Fruit fly (Drosophila melanogaster): ENCODE results near the gene Dlc90F.

The Dlc90F gene

dm6 chr3R:18277406-18277805 lies 21.6 kb upstream of the Dlc90F start:
- TF ChIP-seq CG17801 (GFP tag; optimal IDR thresholded peaks at IDR 0.05; ENCODE audit: partially characterized antibody) = no peak

- no peak for TF ChIP-seq CG17801 (GFP tag; optimal IDR thresholded peaks at IDR 0.05; ENCODE audit: partially characterized antibody)
These were observed 19.5 kb upstream of the Dlc90F start, which contains the start of gene CG7142 for dm6 chr3R:18279494-18279893. Gene CG7142 (minus strand): TSS chr3R:18279522.

- TF ChIP-seq CG17801 (GFP tag; optimal IDR thresholded peaks at IDR 0.05; ENCODE audit: partially characterized antibody) = no peak
These were observed 18.9 kb upstream of the Dlc90F start for dm6 chr3R:18280133-18280532.

- TF ChIP-seq CG17801 (GFP tag; optimal IDR thresholded peaks at IDR 0.05; ENCODE audit: partially characterized antibody) = no peak
These were observed 18.1 kb upstream of the Dlc90F start for dm6 chr3R:18280866-18281473.

dm6 chr3R:18283441-18283840 lies 15.6 kb upstream of the Dlc90F start, which contains the start of the genes CG14312 and CG8064:
Gene CG14312 (minus strand): TSS chr3R:18283528.
Gene CG8064 (plus strand): TSS chr3R:18283660.
- TF ChIP-seq CG17801 (GFP tag; optimal IDR thresholded peaks at IDR 0.05; ENCODE audit: partially characterized antibody) = no peak

dm6 chr3R:18288677-18289076 lies 10.4 kb upstream of the Dlc90F start, which contains the start of gene CG7131:
Gene CG7131 (minus strand): TSS chr3R:18288777.
- no peak for TF ChIP-seq CG17801 (GFP tag; optimal IDR thresholded peaks at IDR 0.05; ENCODE audit: partially characterized antibody)

- TF ChIP-seq CG17801 (GFP tag; optimal IDR thresholded peaks at IDR 0.05; ENCODE audit: partially characterized antibody) = no peak
These were observed 7.2 kb upstream of the Dlc90F start for dm6 chr3R:18291831-18292230.

- TF ChIP-seq CG17801 (GFP tag; optimal IDR thresholded peaks at IDR 0.05; ENCODE audit: partially characterized antibody) = no peak
These were observed 6.7 kb upstream of the Dlc90F start for dm6 chr3R:18292371-18292770.

dm6 chr3R:18294488-18294887 lies 4.5 kb upstream of the Dlc90F start:
- TF ChIP-seq CG17801 (GFP tag; optimal IDR thresholded peaks at IDR 0.05; ENCODE audit: partially characterized antibody) = no peak

dm6 chr3R:18295262-18295944 lies 3.6 kb upstream of the Dlc90F start:
- TF ChIP-seq CG17801 (GFP tag; optimal IDR thresholded peaks at IDR 0.05; ENCODE audit: partially characterized antibody) = no peak

- no peak for TF ChIP-seq CG17801 (GFP tag; optimal IDR thresholded peaks at IDR 0.05; ENCODE audit: partially characterized antibody)
These were observed 2.9 kb upstream of the Dlc90F start for dm6 chr3R:18296084-18296483.

- TF ChIP-seq CG17801 (GFP tag; optimal IDR thresholded peaks at IDR 0.05; ENCODE audit: partially characterized antibody) = no peak
These were observed 2.3 kb upstream of the Dlc90F start for dm6 chr3R:18296737-18297136.

- TF ChIP-seq CG17801 (GFP tag; optimal IDR thresholded peaks at IDR 0.05; ENCODE audit: partially characterized antibody) = no peak
These were observed 1.4 kb upstream of the Dlc90F start for dm6 chr3R:18297444-18298297.

dm6 chr3R:18298298-18298899 lies 630 bp upstream of the Dlc90F start:
- TF ChIP-seq CG17801 (GFP tag; optimal IDR thresholded peaks at IDR 0.05; ENCODE audit: partially characterized antibody) = no peak

- no peak for TF ChIP-seq CG17801 (GFP tag; optimal IDR thresholded peaks at IDR 0.05; ENCODE audit: partially characterized antibody)
These were observed 2.5 kb downstream of the Dlc90F start, which contains the start of gene Polr1E for dm6 chr3R:18301569-18301968. Gene Polr1E (minus strand): TSS chr3R:18301728.
